Fruit fly (Drosophila melanogaster) S2 (cell line): ENCODE results near the gene Smg5.

Experiments used
- CG8478 ChIP-seq: fragments of >200 bp; optimal IDR thresholded peaks from 2 replicates; lab custom pipeline; 2018
- CTCF ChIP-seq, 2 experiments: fragments of >200 bp; optimal IDR thresholded peaks; 2 replicates each; lab custom pipeline; 2018

Smg5 gene

dm6 chr2L:13869400-13869799 is 35.1 kb downstream of the Smg5 start:
- no peak for TF ChIP-seq CG8478
- no peak for TF ChIP-seq CTCF (optimal IDR thresholded peaks at IDR 0.05; lab: Kevin White, UChicago)

- TF ChIP-seq CG8478 (no peak), CTCF (optimal IDR thresholded peaks at IDR 0.05; lab: Kevin White, UChicago) (no peak)
These were observed 36.8 kb downstream of the Smg5 start for dm6 chr2L:13867653-13868052.

- TF ChIP-seq CG8478: no peak
- no peak for TF ChIP-seq CTCF (optimal IDR thresholded peaks at IDR 0.05; lab: Kevin White, UChicago)
These were observed 53.4 kb downstream of the Smg5 start for dm6 chr2L:13851098-13851497.

- no peak for TF ChIP-seq CTCF (optimal IDR thresholded peaks at IDR 0.05; lab: Kevin White, UChicago)
- no peak for TF ChIP-seq CG8478
These were observed 55.3 kb downstream of the Smg5 start, which contains the start of gene CG7968 for dm6 chr2L:13849125-13849524. Gene CG7968, plus strand, starts transcription at chr2L:13849400.
